Fruit fly (Drosophila melanogaster) whole organism, embryonic: ENCODE measurements around the gene CG11052.

Source experiments
- Awh ChIP-seq: fragments of 200-800 bp; sonication (Bioruptor generic); IDR thresholded peaks from 2 replicates; pipeline ENCODE4, ENCODE4 v1.3.6; 2022; ENCODE audit warnings: missing biosample characterization, missing genetic modification characterization
- BtbVII ChIP-seq: fragments of 200-800 bp; sonication (Bioruptor generic); optimal IDR thresholded peaks from 3 replicates; lab custom pipeline; 2017; ENCODE audit warnings: missing biosample characterization, mild to moderate bottlenecking, missing genetic modification characterization
- CG10321 ChIP-seq: fragments of 200-800 bp; sonication (Bioruptor generic); IDR thresholded peaks from 2 replicates; pipeline ENCODE4 v1.3.6; 2022; ENCODE audit warnings: missing biosample characterization, missing genetic modification characterization
- CG11504 ChIP-seq: fragments of 200-800 bp; sonication (Bioruptor generic); optimal IDR thresholded peaks from 3 replicates; lab custom pipeline; 2019; ENCODE audit warnings: missing biosample characterization, mild to moderate bottlenecking, missing genetic modification characterization, moderate library complexity
- CG1233 ChIP-seq: fragments of 200-800 bp; sonication (Bioruptor generic); optimal IDR thresholded peaks from 4 replicates; lab custom pipeline; 2018; ENCODE audit warnings: missing biosample characterization, mild to moderate bottlenecking, missing genetic modification characterization
- CG15601 ChIP-seq: fragments of 200-800 bp; sonication (Bioruptor generic); optimal IDR thresholded peaks from 3 replicates; lab custom pipeline; 2019; ENCODE audit warnings: missing biosample characterization, mild to moderate bottlenecking, missing genetic modification characterization, moderate library complexity
- CG17186 ChIP-seq: fragments of 200-800 bp; sonication (Bioruptor generic); optimal IDR thresholded peaks from 3 replicates; lab custom pipeline; 2017; ENCODE audit warnings: missing biosample characterization, missing genetic modification reagents, missing genetic modification characterization
- CG17359 ChIP-seq: fragments of 200-800 bp; sonication (Bioruptor generic); optimal IDR thresholded peaks from 3 replicates; lab custom pipeline; 2018; ENCODE audit warnings: missing biosample characterization, mild to moderate bottlenecking, missing genetic modification characterization, moderate library complexity
- CG17829 ChIP-seq: fragments of 200-800 bp; optimal IDR thresholded peaks from 2 replicates; lab custom pipeline; 2019; ENCODE audit warnings: missing biosample characterization, mild to moderate bottlenecking, missing genetic modification characterization, moderate library complexity
- CG1832 ChIP-seq: fragments of 200-800 bp; sonication (Bioruptor generic); optimal IDR thresholded peaks from 2 replicates; lab custom pipeline; 2017; ENCODE audit warnings: missing biosample characterization, mild to moderate bottlenecking, missing genetic modification characterization, inconsistent platforms
- CG2889 ChIP-seq: fragments of 200-800 bp; sonication (Bioruptor generic); IDR thresholded peaks from 3 replicates; pipeline ENCODE4 v1.3.6; 2022; ENCODE audit warnings: missing biosample characterization, missing genetic modification characterization
- CG30403 ChIP-seq: fragments of 200-800 bp; sonication (Bioruptor generic); optimal IDR thresholded peaks from 3 replicates; lab custom pipeline; 2016; ENCODE audit warnings: missing biosample characterization, missing genetic modification characterization
- CG3065 ChIP-seq: fragments of 200-800 bp; sonication (Bioruptor generic); optimal IDR thresholded peaks from 2 replicates; lab custom pipeline; 2016; ENCODE audit warnings: missing biosample characterization, missing genetic modification characterization
- CG43689 ChIP-seq: fragments of 200-800 bp; sonication (Bioruptor generic); IDR thresholded peaks from 2 replicates; pipeline ENCODE4 v1.3.6; 2022; ENCODE audit warnings: missing biosample characterization, missing genetic modification characterization
- CG4854 ChIP-seq: fragments of 200-800 bp; sonication (Bioruptor generic); optimal IDR thresholded peaks from 2 replicates; lab custom pipeline; 2016; ENCODE audit warnings: missing biosample characterization, missing genetic modification characterization, inconsistent platforms
- CG5180 ChIP-seq: fragments of 200-800 bp; sonication (Bioruptor generic); optimal IDR thresholded peaks from 3 replicates; lab custom pipeline; 2017; ENCODE audit warnings: missing biosample characterization, missing genetic modification characterization, mild to moderate bottlenecking, moderate library complexity, missing genetic modification reagents
- CG7786 ChIP-seq: fragments of 200-800 bp; sonication (Bioruptor generic); optimal IDR thresholded peaks from 2 replicates; lab custom pipeline; 2016; ENCODE audit warnings: missing biosample characterization, missing genetic modification characterization
- CG8388 ChIP-seq: fragments of 200-800 bp; sonication (Bioruptor generic); optimal IDR thresholded peaks from 2 replicates; lab custom pipeline; 2019; ENCODE audit warnings: missing biosample characterization, mild to moderate bottlenecking, missing genetic modification characterization, moderate library complexity
- CG9215 ChIP-seq: fragments of 200-800 bp; sonication (Bioruptor generic); IDR thresholded peaks from 2 replicates; pipeline ENCODE4 v1.3.6; 2022; ENCODE audit warnings: missing biosample characterization, missing genetic modification characterization
- CrebB ChIP-seq: fragments of 200-800 bp; sonication (Bioruptor generic); optimal IDR thresholded peaks from 3 replicates; lab custom pipeline; 2018; ENCODE audit warnings: missing biosample characterization, mild to moderate bottlenecking, missing genetic modification characterization
- D19B ChIP-seq: fragments of 200-800 bp; sonication (Bioruptor generic); optimal IDR thresholded peaks from 2 replicates; lab custom pipeline; 2017; ENCODE audit warnings: missing biosample characterization, mild to moderate bottlenecking, missing genetic modification characterization
- Drgx ChIP-seq: fragments of 200-800 bp; sonication (Bioruptor generic); IDR thresholded peaks from 2 replicates; pipeline ENCODE4 v1.3.6; 2022; ENCODE audit warnings: missing biosample characterization, missing genetic modification characterization
- Gsc ChIP-seq: fragments of 200-800 bp; sonication (Bioruptor generic); IDR thresholded peaks from 2 replicates; pipeline ENCODE4 v1.3.6; 2022; ENCODE audit warnings: missing biosample characterization, missing genetic modification characterization
- Hmx ChIP-seq: fragments of 200-800 bp; sonication (Bioruptor generic); optimal IDR thresholded peaks from 2 replicates; lab custom pipeline; 2016; ENCODE audit warnings: missing biosample characterization, missing genetic modification characterization
- Hr78 ChIP-seq, 2 experiments: fragments of 200-800 bp in 1 of 2; fragments of >200 bp in 1 of 2; sonication (Bioruptor generic) in 1 of 2; optimal IDR thresholded peaks; 2 replicates each; lab custom pipeline; 2017 to 2019; ENCODE audit warnings: missing biosample characterization in 2 of 2, missing genetic modification characterization in 2 of 2, mild to moderate bottlenecking in 1 of 2, moderate library complexity in 1 of 2
- Jarid2 ChIP-seq: fragments of 200-800 bp; sonication (Bioruptor generic); optimal IDR thresholded peaks from 3 replicates; lab custom pipeline; 2017; ENCODE audit warnings: mild to moderate bottlenecking, missing biosample characterization, missing genetic modification reagents, missing genetic modification characterization
- Lim3 ChIP-seq: fragments of 200-800 bp; sonication (Bioruptor generic); IDR thresholded peaks from 2 replicates; pipeline ENCODE4 v1.3.6; 2022; ENCODE audit warnings: missing biosample characterization, missing genetic modification characterization
- Mrtf ChIP-seq: fragments of 200-800 bp; sonication (Bioruptor generic); IDR thresholded peaks from 3 replicates; pipeline ENCODE4 v1.3.6; 2022; ENCODE audit warnings: missing biosample characterization, missing genetic modification characterization
- Nf-YB ChIP-seq: fragments of 200-800 bp; sonication (Bioruptor generic); optimal IDR thresholded peaks from 3 replicates; lab custom pipeline; 2019; ENCODE audit warnings: missing biosample characterization, mild to moderate bottlenecking, missing genetic modification characterization, moderate library complexity
- Opbp ChIP-seq: fragments of 200-800 bp; sonication (Bioruptor generic); IDR thresholded peaks from 3 replicates; pipeline ENCODE4 v1.3.6; 2022; ENCODE audit warnings: missing biosample characterization, missing genetic modification characterization; ENCODE audit not compliant: partially characterized antibody
- PHDP ChIP-seq: fragments of 200-800 bp; sonication (Bioruptor generic); optimal IDR thresholded peaks from 3 replicates; lab custom pipeline; 2018; ENCODE audit warnings: missing biosample characterization, mild to moderate bottlenecking, missing genetic modification characterization, moderate library complexity
- Taf1 ChIP-seq: fragments of 200-800 bp; sonication (Bioruptor generic); IDR thresholded peaks from 2 replicates; pipeline ENCODE4 v1.3.6; 2022; ENCODE audit warnings: missing biosample characterization, missing genetic modification characterization
- ab ChIP-seq: fragments of 200-800 bp; sonication (Bioruptor generic); optimal IDR thresholded peaks from 2 replicates; lab custom pipeline; 2016; ENCODE audit warnings: missing biosample characterization, missing genetic modification characterization
- bbx ChIP-seq: fragments of 200-800 bp; sonication (Bioruptor generic); IDR thresholded peaks from 2 replicates; pipeline ENCODE4 v1.3.6; 2022; ENCODE audit warnings: missing biosample characterization, missing genetic modification characterization; ENCODE audit not compliant: partially characterized antibody
- chn ChIP-seq: fragments of 200-800 bp; sonication (Bioruptor generic); optimal IDR thresholded peaks from 2 replicates; lab custom pipeline; 2016; ENCODE audit warnings: missing biosample characterization, missing genetic modification characterization
- cwo ChIP-seq: fragments of 200-800 bp; sonication (Bioruptor generic); optimal IDR thresholded peaks from 3 replicates; lab custom pipeline; 2017; ENCODE audit warnings: missing biosample characterization, missing genetic modification characterization, mild to moderate bottlenecking, moderate library complexity, missing genetic modification reagents
- da ChIP-seq: fragments of 200-800 bp; sonication (Bioruptor generic); optimal IDR thresholded peaks from 2 replicates; lab custom pipeline; 2016; ENCODE audit warnings: missing biosample characterization, missing genetic modification characterization
- danr ChIP-seq: fragments of 200-800 bp; sonication (Bioruptor generic); IDR thresholded peaks from 2 replicates; pipeline ENCODE4 v1.3.6; 2022; ENCODE audit warnings: missing biosample characterization, missing genetic modification characterization
- dmrt11E ChIP-seq: fragments of 200-800 bp; sonication (Bioruptor generic); optimal IDR thresholded peaks from 3 replicates; lab custom pipeline; 2018; ENCODE audit warnings: missing biosample characterization, mild to moderate bottlenecking, missing genetic modification characterization, moderate library complexity
- fd102C ChIP-seq: fragments of 200-800 bp; sonication (Bioruptor generic); optimal IDR thresholded peaks from 2 replicates; lab custom pipeline; 2018; ENCODE audit warnings: missing biosample characterization, mild to moderate bottlenecking, missing genetic modification characterization, moderate library complexity
- kay ChIP-seq: fragments of 200-800 bp; sonication (Bioruptor generic); optimal IDR thresholded peaks from 2 replicates; lab custom pipeline; 2016; ENCODE audit warnings: missing biosample characterization, missing genetic modification characterization
- lilli ChIP-seq: fragments of 200-800 bp; sonication (Bioruptor generic); optimal IDR thresholded peaks from 3 replicates; lab custom pipeline; 2016; ENCODE audit warnings: missing biosample characterization, missing genetic modification characterization
- lola ChIP-seq, 3 experiments: fragments of >200 bp in 2 of 3; fragments of 200-800 bp in 1 of 3; sonication (Bioruptor generic) in 1 of 3; optimal IDR thresholded peaks; 2 replicates each; lab custom pipeline; 2017 to 2019; ENCODE audit warnings: missing biosample characterization in 3 of 3, missing genetic modification characterization in 3 of 3, mild to moderate bottlenecking in 1 of 3, moderate library complexity in 1 of 3
- lov ChIP-seq, 2 experiments: fragments of 200-800 bp in 1 of 2; fragments of >200 bp in 1 of 2; sonication (Bioruptor generic) in 1 of 2; IDR thresholded peaks in 1 of 2; optimal IDR thresholded peaks in 1 of 2; 2 replicates in 1 of 2; 3 replicates in 1 of 2; pipeline versions ENCODE4 v1.3.6 to Lab custom; 2017 to 2022; ENCODE audit warnings: missing biosample characterization in 1 of 2, missing genetic modification characterization in 1 of 2
- mam ChIP-seq: fragments of 200-800 bp; sonication (Bioruptor generic); optimal IDR thresholded peaks from 3 replicates; lab custom pipeline; 2016; ENCODE audit warnings: missing biosample characterization, missing genetic modification characterization
- pb ChIP-seq: fragments of 200-800 bp; sonication (Bioruptor generic); optimal IDR thresholded peaks from 3 replicates; lab custom pipeline; 2016; ENCODE audit warnings: missing biosample characterization, missing genetic modification characterization
- row ChIP-seq: fragments of 200-800 bp; sonication (Bioruptor generic); IDR thresholded peaks from 3 replicates; pipeline ENCODE4 v1.3.6; 2022; ENCODE audit warnings: missing biosample characterization, missing genetic modification characterization
- ttk ChIP-seq: fragments of 200-800 bp; sonication (Bioruptor generic); IDR thresholded peaks from 2 replicates; pipeline ENCODE4 v2.1.2; 2022; ENCODE audit warnings: missing biosample characterization, missing genetic modification characterization
- vfl ChIP-seq: fragments of 200-800 bp; sonication (Bioruptor generic); optimal IDR thresholded peaks from 2 replicates; lab custom pipeline; 2016; ENCODE audit warnings: missing biosample characterization, missing genetic modification characterization
- z ChIP-seq: fragments of 200-800 bp; sonication (Bioruptor generic); IDR thresholded peaks from 3 replicates; pipeline ENCODE4 v1.3.6; 2022; ENCODE audit warnings: missing biosample characterization, missing genetic modification characterization

Gene CG11052

dm6 chr3R:7964751-7965319 lies 44.3 kb downstream of the CG11052 start (continued):
- TF ChIP-seq z (0 out of 3 replicates have a peak, but pooled peaks have one; percentile 14), lilli (GFP tag; lab: Kevin White, UChicago) (no peak), ab (no peak), vfl (no peak), kay (GFP tag; lab: Kevin White, UChicago) (peak; percentile 24), Drgx (GFP tag; lab: Robert Waterston, UW) (0 out of 2 replicates have a peak, but pooled peaks have one; percentile 24), Mrtf (no peak), row (GFP tag; lab: Robert Waterston, UW) (0 out of 3 replicates have a peak, but pooled peaks have one; percentile 16), chn (GFP tag; lab: Kevin White, UChicago) (no peak), CG30403 (GFP tag; lab: Kevin White, UChicago) (no peak), Jarid2 (no peak), mam (no peak), CG10321 (GFP tag; lab: Robert Waterston, UW) (no peak), Awh (GFP tag; lab: Robert Waterston, UW) (no peak), CG43689 (GFP tag; lab: Robert Waterston, UW) (no peak), dmrt11E (tag; lab: Kevin White, UChicago) (no peak), D19B (GFP tag; lab: Kevin White, UChicago) (peak; percentile 95), Gsc (no peak), cwo (peak; percentile 6), pb (GFP tag; lab: Kevin White, UChicago) (no peak), CG9215 (GFP tag; lab: Robert Waterston, UW) (no peak), CG11504 (peak; percentile 82), CG8388 (GFP tag; lab: Kevin White, UChicago) (no peak), lola (GFP tag; optimal IDR thresholded peaks at IDR 0.05; lab: Kevin White, UChicago) (no peak), danr (GFP tag; lab: Robert Waterston, UW) (no peak), Lim3 (no peak), CG3065 (GFP tag; lab: Kevin White, UChicago) (no peak), CG17186 (GFP tag; lab: Kevin White, UChicago) (no peak), bbx (no peak)
- TF ChIP-seq, all 482 proteins: peak for 23

dm6 chr3R:7963495-7964132 lies 45.5 kb downstream of the CG11052 start:
- no peak for TF ChIP-seq CG1832 (GFP tag; lab: Kevin White, UChicago)
- 0 out of 3 replicates have a peak, but pooled peaks have one; percentile 35 for TF ChIP-seq Opbp
- TF ChIP-seq CG5180 (GFP tag; lab: Kevin White, UChicago) = peak; percentile 98
- no peak for TF ChIP-seq Hr78 (GFP tag; optimal IDR thresholded peaks at IDR 0.05; lab: Kevin White, UChicago)
- TF ChIP-seq CG4854 (GFP tag; lab: Kevin White, UChicago) = no peak
- TF ChIP-seq CG1233 (GFP tag; lab: Kevin White, UChicago) = no peak
- no peak for TF ChIP-seq fd102C
- no peak for TF ChIP-seq Taf1
- TF ChIP-seq CG15601 (tag; lab: Kevin White, UChicago) = no peak
- TF ChIP-seq CG17829 = no peak
- TF ChIP-seq CrebB = no peak
- no peak for TF ChIP-seq lov (optimal IDR thresholded peaks at IDR 0.05; lab: Kevin White, UChicago)
- TF ChIP-seq lov (GFP tag; IDR thresholded peaks at IDR 0.05; lab: Robert Waterston, UW) = no peak
- no peak for TF ChIP-seq Hmx
- TF ChIP-seq Drgx (GFP tag; lab: Robert Waterston, UW) = peak; percentile 15; the same call in 1 of the 2 replicates
- no peak for TF ChIP-seq CG7786 (GFP tag; lab: Kevin White, UChicago)
- TF ChIP-seq CG17359 = no peak
- no peak for TF ChIP-seq BtbVII (GFP tag; lab: Kevin White, UChicago)
- no peak for TF ChIP-seq PHDP (tag; lab: Kevin White, UChicago)
- TF ChIP-seq ttk (GFP tag; lab: Robert Waterston, UW) = no peak
- peak; percentile 97 for TF ChIP-seq Nf-YB (GFP tag; lab: Kevin White, UChicago)
- TF ChIP-seq CG2889 (GFP tag; lab: Robert Waterston, UW) = no peak
- TF ChIP-seq da (GFP tag; lab: Kevin White, UChicago) = no peak
